Fruit fly (Drosophila melanogaster): ENCODE measurements around the gene CG14913.

dm6 chr2L:11027213-11027612, 10.4 kb downstream of the CG14913 start:
- no peak for TF ChIP-seq usp (GFP tag; optimal IDR thresholded peaks at IDR 0.05)
- TF ChIP-seq pan (optimal IDR thresholded peaks at IDR 0.05) = no peak
